Worm (Caenorhabditis elegans) whole organism, L2 larva: ENCODE results near the gene C44C10.12.
A peak's percentile ranks its signal among the peaks of the same experiment; 100 is the strongest.

Experiments used
- C34F6.9 ChIP-seq: fragments of 150-350 bp; optimal IDR thresholded peaks from 2 replicates; lab custom pipeline; 2014; ENCODE audit warnings: missing biosample characterization, missing genetic modification characterization
- F13H6.1 ChIP-seq: sonication (generic microtip); optimal IDR thresholded peaks from 2 replicates; lab custom pipeline; 2016; ENCODE audit warnings: missing genetic modification characterization, missing compliant biosample characterization
- R02D3.7 ChIP-seq: fragments of 150-350 bp; optimal IDR thresholded peaks from 2 replicates; lab custom pipeline; 2014; ENCODE audit warnings: missing biosample characterization, missing genetic modification characterization
- Y55F3AM.14 ChIP-seq: fragments of 200-800 bp; sonication (Bioruptor generic); optimal IDR thresholded peaks from 2 replicates; lab custom pipeline; 2018; ENCODE audit warnings: mild to moderate bottlenecking, missing genetic modification characterization, missing compliant biosample characterization
- ZK546.5 ChIP-seq: sonication (generic microtip); optimal IDR thresholded peaks from 2 replicates; lab custom pipeline; 2017; ENCODE audit warnings: missing biosample characterization, missing genetic modification characterization
- alr-1 ChIP-seq: fragments of 150-350 bp; optimal IDR thresholded peaks from 2 replicates; lab custom pipeline; 2014; ENCODE audit warnings: missing biosample characterization, missing genetic modification characterization
- aly-2 ChIP-seq: fragments of 150-350 bp; optimal IDR thresholded peaks from 2 replicates; lab custom pipeline; 2014; ENCODE audit warnings: missing biosample characterization, missing genetic modification characterization
- ama-1 ChIP-seq: fragments of 150-350 bp; optimal IDR thresholded peaks from 2 replicates; lab custom pipeline; 2018; ENCODE audit warnings: inconsistent platforms
- blmp-1 ChIP-seq: sonication (generic microtip); optimal IDR thresholded peaks from 2 replicates; lab custom pipeline; 2017; ENCODE audit warnings: missing genetic modification characterization, mild to moderate bottlenecking, missing compliant biosample characterization, antibody characterized with exemption, moderate library complexity; ENCODE audit not compliant: insufficient read depth
- ceh-16 ChIP-seq: fragments of 150-350 bp; optimal IDR thresholded peaks from 2 replicates; lab custom pipeline; 2014; ENCODE audit warnings: missing biosample characterization, missing genetic modification characterization
- ceh-82 ChIP-seq: fragments of 150-350 bp; optimal IDR thresholded peaks from 2 replicates; lab custom pipeline; 2014; ENCODE audit warnings: missing biosample characterization, missing genetic modification characterization
- crh-2 ChIP-seq: sonication (generic microtip); optimal IDR thresholded peaks from 2 replicates; lab custom pipeline; 2017; ENCODE audit warnings: missing biosample characterization, missing genetic modification characterization
- dmd-4 ChIP-seq: sonication (generic microtip); optimal IDR thresholded peaks from 2 replicates; lab custom pipeline; 2017; ENCODE audit warnings: missing biosample characterization, missing genetic modification characterization
- egl-27 ChIP-seq: sonication (generic microtip); optimal IDR thresholded peaks from 3 replicates; lab custom pipeline; 2017; ENCODE audit warnings: missing biosample characterization, missing genetic modification reagents, missing genetic modification characterization
- elt-1 ChIP-seq: fragments of 150-350 bp; optimal IDR thresholded peaks from 2 replicates; lab custom pipeline; 2014; ENCODE audit warnings: missing biosample characterization, missing genetic modification characterization
- elt-3 ChIP-seq: sonication (generic microtip); optimal IDR thresholded peaks from 2 replicates; lab custom pipeline; 2017; ENCODE audit warnings: missing biosample characterization, missing genetic modification characterization
- fos-1 ChIP-seq: fragments of 150-350 bp; optimal IDR thresholded peaks from 2 replicates; lab custom pipeline; 2014; ENCODE audit warnings: missing biosample characterization, missing genetic modification characterization
- gmeb-1 ChIP-seq: fragments of 150-350 bp; optimal IDR thresholded peaks from 2 replicates; lab custom pipeline; 2014; ENCODE audit warnings: missing biosample characterization, missing genetic modification characterization
- lin-13 ChIP-seq: fragments of 150-350 bp; optimal IDR thresholded peaks from 2 replicates; lab custom pipeline; 2014; ENCODE audit warnings: missing biosample characterization, missing genetic modification reagents, missing genetic modification characterization
- lin-39 ChIP-seq: fragments of 150-350 bp; optimal IDR thresholded peaks from 2 replicates; lab custom pipeline; 2014; ENCODE audit warnings: missing biosample characterization, missing genetic modification reagents, missing genetic modification characterization
- lsy-2 ChIP-seq, 2 experiments: fragments of 150-350 bp in 1 of 2; sonication (generic microtip) in 1 of 2; optimal IDR thresholded peaks; 2 replicates each; lab custom pipeline; 2014 to 2017; ENCODE audit warnings: missing biosample characterization in 2 of 2, missing genetic modification characterization in 2 of 2
- mab-5 ChIP-seq: fragments of 150-350 bp; optimal IDR thresholded peaks from 2 replicates; lab custom pipeline; 2014; ENCODE audit warnings: missing biosample characterization, missing genetic modification characterization
- mbf-1 ChIP-seq: sonication (generic microtip); optimal IDR thresholded peaks from 2 replicates; lab custom pipeline; 2017; ENCODE audit warnings: missing biosample characterization, missing genetic modification characterization
- mdl-1 ChIP-seq, 2 experiments: fragments of 150-350 bp in 1 of 2; sonication (generic microtip) in 1 of 2; optimal IDR thresholded peaks; 2 replicates each; lab custom pipeline; 2017; ENCODE audit warnings: missing biosample characterization in 2 of 2, missing genetic modification characterization in 2 of 2
- nhr-10 ChIP-seq: sonication (generic microtip); optimal IDR thresholded peaks from 2 replicates; lab custom pipeline; 2017; ENCODE audit warnings: missing biosample characterization, missing genetic modification characterization
- nhr-11 ChIP-seq: fragments of 150-350 bp; optimal IDR thresholded peaks from 2 replicates; lab custom pipeline; 2014; ENCODE audit warnings: missing biosample characterization, missing genetic modification characterization
- nhr-12 ChIP-seq: fragments of 150-350 bp; optimal IDR thresholded peaks from 2 replicates; lab custom pipeline; 2014; ENCODE audit warnings: missing biosample characterization, missing genetic modification characterization
- nhr-129 ChIP-seq: fragments of 150-350 bp; optimal IDR thresholded peaks from 2 replicates; lab custom pipeline; 2014; ENCODE audit warnings: missing biosample characterization, missing genetic modification characterization
- nhr-21 ChIP-seq: fragments of 150-350 bp; optimal IDR thresholded peaks from 2 replicates; lab custom pipeline; 2014; ENCODE audit warnings: missing biosample characterization, missing genetic modification characterization
- nhr-23 ChIP-seq: fragments of 150-350 bp; optimal IDR thresholded peaks from 2 replicates; lab custom pipeline; 2014; ENCODE audit warnings: missing biosample characterization, missing genetic modification reagents, missing genetic modification characterization
- nhr-237 ChIP-seq: fragments of 150-350 bp; optimal IDR thresholded peaks from 2 replicates; lab custom pipeline; 2014; ENCODE audit warnings: missing biosample characterization, missing genetic modification characterization
- nhr-25 ChIP-seq: fragments of 150-350 bp; sonication (generic microtip); optimal IDR thresholded peaks from 3 replicates; lab custom pipeline; 2014; ENCODE audit warnings: missing biosample characterization, missing genetic modification characterization
- nhr-6 ChIP-seq: fragments of 150-350 bp; optimal IDR thresholded peaks from 2 replicates; lab custom pipeline; 2014; ENCODE audit warnings: missing biosample characterization, missing genetic modification characterization
- nhr-77 ChIP-seq: fragments of 150-350 bp; optimal IDR thresholded peaks from 2 replicates; lab custom pipeline; 2014; ENCODE audit warnings: missing biosample characterization, missing genetic modification characterization
- peb-1 ChIP-seq: fragments of 150-350 bp; optimal IDR thresholded peaks from 2 replicates; lab custom pipeline; 2014; ENCODE audit warnings: missing biosample characterization, missing genetic modification characterization
- sem-4 ChIP-seq: fragments of 150-350 bp; optimal IDR thresholded peaks from 2 replicates; lab custom pipeline; 2014; ENCODE audit warnings: missing biosample characterization, missing genetic modification reagents, missing genetic modification characterization
- skn-1 ChIP-seq: sonication (generic microtip); optimal IDR thresholded peaks from 2 replicates; lab custom pipeline; 2017; ENCODE audit warnings: missing biosample characterization, missing genetic modification characterization
- sma-3 ChIP-seq: sonication (generic microtip); optimal IDR thresholded peaks from 2 replicates; lab custom pipeline; 2016; ENCODE audit warnings: missing genetic modification reagents, missing genetic modification characterization, missing compliant biosample characterization
- sma-9 ChIP-seq, 2 experiments: fragments of 150-350 bp in 1 of 2; sonication (generic microtip) in 1 of 2; optimal IDR thresholded peaks; 2 replicates each; lab custom pipeline; 2014 to 2016; ENCODE audit warnings: missing genetic modification characterization in 2 of 2, mild to moderate bottlenecking in 1 of 2, missing biosample characterization in 1 of 2, missing compliant biosample characterization in 1 of 2, missing genetic modification reagents in 1 of 2, moderate library complexity in 1 of 2
- unc-39 ChIP-seq: fragments of 150-350 bp; optimal IDR thresholded peaks from 2 replicates; lab custom pipeline; 2014; ENCODE audit warnings: missing biosample characterization, missing genetic modification characterization
- unc-55 ChIP-seq: fragments of 150-350 bp; sonication (generic microtip); optimal IDR thresholded peaks from 3 replicates; lab custom pipeline; 2014; ENCODE audit warnings: missing biosample characterization, missing genetic modification reagents, missing genetic modification characterization
- unc-62 ChIP-seq: fragments of 150-350 bp; optimal IDR thresholded peaks from 2 replicates; lab custom pipeline; 2014; ENCODE audit warnings: missing biosample characterization, missing genetic modification reagents, missing genetic modification characterization
- zag-1 ChIP-seq: fragments of 150-350 bp; optimal IDR thresholded peaks from 2 replicates; lab custom pipeline; 2014; ENCODE audit warnings: missing biosample characterization, missing genetic modification characterization
- ztf-1 ChIP-seq: fragments of 200-800 bp; sonication (Bioruptor generic); conservative IDR thresholded peaks from 2 replicates; pipeline ENCODE4 v1.3.6; 2022; ENCODE audit warnings: missing genetic modification characterization, missing compliant biosample characterization
- ztf-11 ChIP-seq: sonication (generic microtip); optimal IDR thresholded peaks from 2 replicates; lab custom pipeline; 2017; ENCODE audit warnings: missing biosample characterization, missing genetic modification characterization
- ztf-4 ChIP-seq: fragments of 150-350 bp; optimal IDR thresholded peaks from 2 replicates; lab custom pipeline; 2014; ENCODE audit warnings: missing biosample characterization, missing genetic modification characterization

C44C10.12 gene

ce11 chrX:11696696-11697095, at the start of gene C44C10.12:
Gene C44C10.12 (plus strand): TSS chrX:11696996.
- no peak for TF ChIP-seq nhr-237 (tag; lab: Kevin White, UChicago)
- TF ChIP-seq ztf-11: no peak
- TF ChIP-seq nhr-129 (tag; lab: Kevin White, UChicago): no peak
- TF ChIP-seq skn-1 (tag; lab: Kevin White, UChicago): no peak
- TF ChIP-seq ZK546.5 (tag; lab: Kevin White, UChicago): no peak
- no peak for TF ChIP-seq mdl-1 (tag; optimal IDR thresholded peaks at IDR 0.05; lab: Kevin White, UChicago)
- TF ChIP-seq, all 48 proteins: peak for 0

ce11 chrX:11647165-11647564, 49.6 kb upstream of the C44C10.12 start, which contains the start of gene T04F8.8:
Gene T04F8.8 (plus strand): TSS chrX:11647465.
- TF ChIP-seq zag-1 (tag; lab: Kevin White, UChicago) (no peak), sma-3 (GFP tag; lab: Kevin White, UChicago) (peak; percentile 64), mab-5 (no peak)

- TF ChIP-seq aly-2 (tag; lab: Kevin White, UChicago) (no peak), F13H6.1 (tag; lab: Kevin White, UChicago) (no peak), mbf-1 (no peak), ztf-1 (no peak), sem-4 (tag; lab: Kevin White, UChicago) (no peak)
Measured at ce11 chrX:11650751-11651150, 46.0 kb upstream of the C44C10.12 start, which contains the start of gene cutl-11. Gene cutl-11 (minus strand): TSS chrX:11650851.

ce11 chrX:11656519-11657006, 40.2 kb upstream of the C44C10.12 start, which contains the start of gene T04F8.2:
Gene T04F8.2 (minus strand): TSS chrX:11656569.
- TF ChIP-seq egl-27 (tag; lab: Kevin White, UChicago) (no peak), nhr-25 (tag; lab: Kevin White, UChicago) (peak; percentile 63), mdl-1 (tag; optimal IDR thresholded peaks at IDR 0.05; lab: Kevin White, UChicago) (no peak), nhr-237 (tag; lab: Kevin White, UChicago) (no peak), elt-1 (no peak), Y55F3AM.14 (GFP tag; lab: Kevin White, UChicago) (no peak), sma-9 (GFP tag; optimal IDR thresholded peaks at IDR 0.05; lab: Kevin White, UChicago) (peak; percentile 76), sma-9 (tag; optimal IDR thresholded peaks at IDR 0.05; lab: Kevin White, UChicago) (no peak), nhr-23 (no peak), elt-3 (tag; lab: Kevin White, UChicago) (no peak), ztf-4 (tag; lab: Kevin White, UChicago) (no peak), peb-1 (tag; lab: Kevin White, UChicago) (no peak), unc-55 (peak; percentile 77), ama-1 (lab: Kevin White, UChicago) (no peak), nhr-129 (tag; lab: Kevin White, UChicago) (peak; percentile 84), ztf-11 (no peak), nhr-10 (tag; lab: Kevin White, UChicago) (no peak), mbf-1 (no peak), lin-13 (GFP tag; lab: Kevin White, UChicago) (peak; percentile 48), lsy-2 (tag; optimal IDR thresholded peaks at IDR 0.05; lab: Kevin White, UChicago) (peak in 1 of 2 experiments; percentile 67), nhr-77 (tag; lab: Kevin White, UChicago) (no peak), fos-1 (tag; lab: Kevin White, UChicago) (peak; percentile 82), nhr-11 (no peak), ceh-16 (tag; lab: Kevin White, UChicago) (peak; percentile 32), sem-4 (tag; lab: Kevin White, UChicago) (peak; percentile 42), lin-39 (no peak), nhr-12 (no peak), R02D3.7 (tag; lab: Kevin White, UChicago) (no peak), nhr-6 (tag; lab: Kevin White, UChicago) (peak; percentile 27), mab-5 (no peak), aly-2 (tag; lab: Kevin White, UChicago) (no peak), ZK546.5 (tag; lab: Kevin White, UChicago) (no peak), crh-2 (tag; lab: Kevin White, UChicago) (peak; percentile 69), zag-1 (tag; lab: Kevin White, UChicago) (no peak), dmd-4 (tag; lab: Kevin White, UChicago) (no peak), skn-1 (tag; lab: Kevin White, UChicago) (no peak), alr-1 (tag; lab: Kevin White, UChicago) (no peak), ceh-82 (no peak), sma-3 (GFP tag; lab: Kevin White, UChicago) (peak; percentile 29), unc-62 (no peak), ztf-1 (no peak), gmeb-1 (tag; lab: Kevin White, UChicago) (peak; percentile 58), blmp-1 (tag; lab: Kevin White, UChicago) (no peak), unc-39 (tag; lab: Kevin White, UChicago) (no peak), F13H6.1 (tag; lab: Kevin White, UChicago) (peak; percentile 28), nhr-21 (tag; lab: Kevin White, UChicago) (peak; percentile 33), C34F6.9 (peak; percentile 77)
